Fruit fly (Drosophila melanogaster) whole organism, prepupa: ENCODE data around the gene ppk14.

ENCODE experiments used
- Blimp-1 ChIP-seq: fragments of 200-800 bp; sonication (Bioruptor generic); optimal IDR thresholded peaks from 3 replicates; lab custom pipeline; 2017; ENCODE audit warnings: missing biosample characterization, missing genetic modification characterization, mild to moderate bottlenecking, moderate library complexity, missing genetic modification reagents
- CG10631 ChIP-seq: fragments of 200-800 bp; sonication (Bioruptor generic); optimal IDR thresholded peaks from 2 replicates; lab custom pipeline; 2016; ENCODE audit warnings: missing biosample characterization, missing genetic modification characterization
- CG10669 ChIP-seq: fragments of 200-800 bp; sonication (Bioruptor generic); optimal IDR thresholded peaks from 3 replicates; lab custom pipeline; 2018; ENCODE audit warnings: missing biosample characterization, mild to moderate bottlenecking, missing genetic modification characterization, moderate library complexity
- CG11294 ChIP-seq: fragments of 200-800 bp; sonication (Bioruptor generic); IDR thresholded peaks from 2 replicates; pipeline ENCODE4 v1.3.6; 2022; ENCODE audit warnings: missing biosample characterization, missing genetic modification characterization
- CG11762 ChIP-seq: fragments of 200-800 bp; sonication (Bioruptor generic); optimal IDR thresholded peaks from 3 replicates; lab custom pipeline; 2016; ENCODE audit warnings: missing biosample characterization, missing genetic modification characterization; ENCODE audit not compliant: insufficient read depth
- CG15336 ChIP-seq: fragments of 200-800 bp; sonication (Bioruptor generic); IDR thresholded peaks from 2 replicates; pipeline ENCODE4 v1.3.6; 2022; ENCODE audit warnings: missing biosample characterization, missing genetic modification characterization
- CG1621 ChIP-seq: fragments of 200-800 bp; sonication (Bioruptor generic); optimal IDR thresholded peaks from 3 replicates; lab custom pipeline; 2018; ENCODE audit warnings: missing biosample characterization, mild to moderate bottlenecking, missing genetic modification characterization
- CG16779 ChIP-seq: fragments of 200-800 bp; sonication (Bioruptor generic); optimal IDR thresholded peaks from 3 replicates; lab custom pipeline; 2017; ENCODE audit warnings: missing biosample characterization, mild to moderate bottlenecking, missing genetic modification characterization
- CG3032 ChIP-seq: fragments of 200-800 bp; optimal IDR thresholded peaks from 2 replicates; lab custom pipeline; 2019; ENCODE audit warnings: missing biosample characterization, mild to moderate bottlenecking, missing genetic modification characterization, moderate library complexity
- CG31627 ChIP-seq: fragments of 200-800 bp; sonication (Bioruptor generic); optimal IDR thresholded peaks from 3 replicates; lab custom pipeline; 2016; ENCODE audit warnings: missing biosample characterization, missing genetic modification characterization
- CG32006 ChIP-seq: fragments of 200-800 bp; sonication (Bioruptor generic); optimal IDR thresholded peaks from 3 replicates; lab custom pipeline; 2017; ENCODE audit warnings: missing biosample characterization, mild to moderate bottlenecking, missing genetic modification characterization
- CG34406 ChIP-seq: fragments of 200-800 bp; sonication (Bioruptor generic); optimal IDR thresholded peaks from 3 replicates; lab custom pipeline; 2016; ENCODE audit warnings: missing biosample characterization, missing genetic modification characterization
- CG3919 ChIP-seq: fragments of 200-800 bp; sonication (Bioruptor generic); optimal IDR thresholded peaks from 3 replicates; lab custom pipeline; 2016; ENCODE audit warnings: missing biosample characterization, missing genetic modification characterization
- CG6163 ChIP-seq: fragments of 200-800 bp; sonication (Bioruptor generic); IDR thresholded peaks from 3 replicates; pipeline ENCODE4 v1.3.6; 2022; ENCODE audit warnings: missing biosample characterization, missing genetic modification characterization
- CG6792 ChIP-seq: fragments of 200-800 bp; sonication (Bioruptor generic); optimal IDR thresholded peaks from 3 replicates; lab custom pipeline; 2016; ENCODE audit warnings: missing biosample characterization, missing genetic modification characterization
- CG6808 ChIP-seq: fragments of 200-800 bp; sonication (Bioruptor generic); optimal IDR thresholded peaks from 3 replicates; lab custom pipeline; 2017; ENCODE audit warnings: missing biosample characterization, missing genetic modification characterization, mild to moderate bottlenecking, moderate library complexity, missing genetic modification reagents
- CG6854 ChIP-seq: fragments of 200-800 bp; sonication (Bioruptor generic); optimal IDR thresholded peaks from 2 replicates; lab custom pipeline; 2017; ENCODE audit warnings: missing biosample characterization, mild to moderate bottlenecking, missing genetic modification characterization
- CG8119 ChIP-seq: fragments of 200-800 bp; sonication (Bioruptor generic); IDR thresholded peaks from 3 replicates; pipeline ENCODE4 v1.3.6; 2022; ENCODE audit warnings: missing biosample characterization, missing genetic modification characterization
- CG8632 ChIP-seq: fragments of 200-800 bp; sonication (Bioruptor generic); optimal IDR thresholded peaks from 3 replicates; lab custom pipeline; 2016; ENCODE audit warnings: missing biosample characterization, missing genetic modification characterization
- CG9139 ChIP-seq: fragments of 200-800 bp; sonication (Bioruptor generic); optimal IDR thresholded peaks from 3 replicates; lab custom pipeline; 2017; ENCODE audit warnings: missing biosample characterization, mild to moderate bottlenecking, missing genetic modification characterization
- Eip75B ChIP-seq: fragments of 200-800 bp; sonication (Bioruptor generic); optimal IDR thresholded peaks from 3 replicates; lab custom pipeline; 2016; ENCODE audit warnings: missing biosample characterization, missing genetic modification characterization
- Eip78C ChIP-seq: fragments of 200-800 bp; sonication (Bioruptor generic); peaks from one replicate; lab custom pipeline; 2016; ENCODE audit warnings: missing biosample characterization, missing genetic modification characterization
- Eip93F ChIP-seq: fragments of 200-800 bp; sonication (Bioruptor generic); optimal IDR thresholded peaks from 2 replicates; lab custom pipeline; 2016; ENCODE audit warnings: missing biosample characterization, mild to moderate bottlenecking, missing genetic modification characterization
- Ets96B ChIP-seq: fragments of 200-800 bp; optimal IDR thresholded peaks from 2 replicates; lab custom pipeline; 2019; ENCODE audit warnings: missing biosample characterization, mild to moderate bottlenecking, missing genetic modification characterization, moderate library complexity
- Gug ChIP-seq: fragments of 200-800 bp; sonication (Bioruptor generic); IDR thresholded peaks from 2 replicates; pipeline ENCODE4 v1.3.6; 2022; ENCODE audit warnings: missing biosample characterization, missing genetic modification characterization
- Hr38 ChIP-seq: sonication (Bioruptor generic); optimal IDR thresholded peaks from 2 replicates; lab custom pipeline; 2016; ENCODE audit warnings: missing biosample characterization, missing genetic modification characterization
- Hr39 ChIP-seq: fragments of 200-800 bp; sonication (Bioruptor generic); optimal IDR thresholded peaks from 2 replicates; lab custom pipeline; 2016; ENCODE audit warnings: missing biosample characterization, missing genetic modification characterization
- Hr4 ChIP-seq: fragments of 200-800 bp; sonication (Bioruptor generic); optimal IDR thresholded peaks from 3 replicates; lab custom pipeline; 2016; ENCODE audit warnings: missing biosample characterization, missing genetic modification characterization
- Lpt ChIP-seq: fragments of 200-800 bp; sonication (Bioruptor generic); optimal IDR thresholded peaks from 3 replicates; lab custom pipeline; 2016; ENCODE audit warnings: missing biosample characterization, missing genetic modification characterization
- OdsH ChIP-seq: fragments of 200-800 bp; sonication (Bioruptor generic); optimal IDR thresholded peaks from 3 replicates; lab custom pipeline; 2016; ENCODE audit warnings: missing biosample characterization, missing genetic modification characterization
- Smox ChIP-seq: fragments of 200-800 bp; sonication (Bioruptor generic); optimal IDR thresholded peaks from 3 replicates; lab custom pipeline; 2016; ENCODE audit warnings: missing biosample characterization, missing genetic modification characterization
- Sox102F ChIP-seq: fragments of 200-800 bp; sonication (Bioruptor generic); optimal IDR thresholded peaks from 2 replicates; lab custom pipeline; 2016; ENCODE audit warnings: missing biosample characterization, mild to moderate bottlenecking, missing genetic modification characterization
- Sox15 ChIP-seq: fragments of 200-800 bp; sonication (Bioruptor generic); optimal IDR thresholded peaks from 3 replicates; lab custom pipeline; 2016; ENCODE audit warnings: missing biosample characterization, missing genetic modification characterization
- achi ChIP-seq: fragments of 200-800 bp; sonication (Bioruptor generic); optimal IDR thresholded peaks from 3 replicates; lab custom pipeline; 2016; ENCODE audit warnings: missing biosample characterization, missing genetic modification characterization
- acj6 ChIP-seq: fragments of 200-800 bp; sonication (Bioruptor generic); optimal IDR thresholded peaks from 3 replicates; lab custom pipeline; 2016; ENCODE audit warnings: missing biosample characterization, missing genetic modification characterization
- cyc ChIP-seq: fragments of 200-800 bp; sonication (Bioruptor generic); optimal IDR thresholded peaks from 3 replicates; lab custom pipeline; 2016; ENCODE audit warnings: missing biosample characterization, missing genetic modification characterization
- dac ChIP-seq: fragments of 200-800 bp; sonication (Bioruptor generic); optimal IDR thresholded peaks from 2 replicates; lab custom pipeline; 2017; ENCODE audit warnings: missing biosample characterization, mild to moderate bottlenecking, missing genetic modification characterization
- dsx ChIP-seq: fragments of 200-800 bp; optimal IDR thresholded peaks from 3 replicates; lab custom pipeline; 2019; ENCODE audit warnings: missing biosample characterization, mild to moderate bottlenecking, missing genetic modification characterization, moderate library complexity; ENCODE audit not compliant: poor library complexity, severe bottlenecking
- eg ChIP-seq: fragments of 200-800 bp; sonication (Bioruptor generic); IDR thresholded peaks from 3 replicates; pipeline ENCODE4 v1.3.6; 2022; ENCODE audit warnings: missing biosample characterization, missing genetic modification characterization
- esn ChIP-seq: fragments of 200-800 bp; sonication (Bioruptor generic); optimal IDR thresholded peaks from 2 replicates; lab custom pipeline; 2016; ENCODE audit warnings: missing biosample characterization, mild to moderate bottlenecking, missing genetic modification characterization, moderate library complexity
- fd85E ChIP-seq: fragments of 200-800 bp; sonication (Bioruptor generic); optimal IDR thresholded peaks from 3 replicates; lab custom pipeline; 2016; ENCODE audit warnings: missing biosample characterization, missing genetic modification characterization
- pdm3 ChIP-seq: fragments of 200-800 bp; sonication (Bioruptor generic); optimal IDR thresholded peaks from 3 replicates; lab custom pipeline; 2016; ENCODE audit warnings: missing biosample characterization, missing genetic modification characterization
- salr ChIP-seq, 2 experiments: fragments of 200-800 bp; sonication (Bioruptor generic); optimal IDR thresholded peaks; 3 replicates each; lab custom pipeline; 2016 to 2018; ENCODE audit warnings: missing biosample characterization in 2 of 2, missing genetic modification characterization in 2 of 2, mild to moderate bottlenecking in 1 of 2
- spab ChIP-seq: fragments of 200-800 bp; sonication (Bioruptor generic); optimal IDR thresholded peaks from 2 replicates; lab custom pipeline; 2017; ENCODE audit warnings: missing biosample characterization, mild to moderate bottlenecking, missing genetic modification characterization, missing genetic modification reagents
- ss ChIP-seq, 2 experiments: fragments of 200-800 bp; sonication (Bioruptor generic); optimal IDR thresholded peaks; 2 replicates in 1 of 2; 3 replicates in 1 of 2; lab custom pipeline; 2017 to 2018; ENCODE audit warnings: mild to moderate bottlenecking in 2 of 2, missing biosample characterization in 2 of 2, missing genetic modification characterization in 2 of 2, moderate library complexity in 1 of 2
- svp ChIP-seq: fragments of 200-800 bp; sonication (Bioruptor generic); peaks from one replicate; lab custom pipeline; 2016; ENCODE audit warnings: missing biosample characterization, missing genetic modification characterization
- vri ChIP-seq: fragments of 200-800 bp; sonication (Bioruptor generic); optimal IDR thresholded peaks from 3 replicates; lab custom pipeline; 2016; ENCODE audit warnings: missing biosample characterization, mild to moderate bottlenecking, missing genetic modification characterization

The ppk14 gene

DNA sequence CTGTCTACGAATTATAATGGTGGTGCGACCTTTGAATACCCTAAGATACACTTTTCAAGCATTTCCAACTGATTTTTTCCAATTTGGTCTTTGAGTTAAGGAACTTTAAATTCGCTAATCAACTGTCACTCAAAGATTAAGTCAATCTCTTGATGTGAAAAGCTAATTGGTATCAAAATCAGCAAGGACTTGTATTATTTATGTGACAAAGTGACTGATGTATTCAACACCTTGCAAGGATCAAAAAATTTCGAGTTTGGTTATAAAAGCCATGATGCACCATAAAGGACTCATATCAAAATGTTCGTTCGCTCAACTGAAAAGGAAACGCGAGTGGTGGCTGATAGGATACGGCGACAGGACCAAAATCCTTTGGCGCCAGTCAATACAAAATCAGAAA lies at the start of gene ppk14:
Gene ppk14, plus strand, starts transcription at position 301 of the 400 bp plus-strand sequence.
- TF ChIP-seq Sox15 (GFP tag; lab: Kevin White, UChicago) (no peak), spab (GFP tag; lab: Kevin White, UChicago) (no peak), Eip93F (GFP tag; lab: Kevin White, UChicago) (no peak), CG3919 (GFP tag; lab: Kevin White, UChicago) (no peak), CG6792 (GFP tag; lab: Kevin White, UChicago) (no peak), CG34406 (GFP tag; lab: Kevin White, UChicago) (no peak), CG3032 (tag; lab: Kevin White, UChicago) (no peak), Eip75B (GFP tag; lab: Kevin White, UChicago) (no peak), fd85E (GFP tag; lab: Kevin White, UChicago) (no peak), Hr4 (no peak), ss (GFP tag; optimal IDR thresholded peaks at IDR 0.05; lab: Kevin White, UChicago) (no peak), svp (no peak), Hr39 (GFP tag; lab: Kevin White, UChicago) (no peak), cyc (GFP tag; lab: Kevin White, UChicago) (no peak), CG10669 (no peak), CG6808 (GFP tag; lab: Kevin White, UChicago) (no peak), achi (GFP tag; lab: Kevin White, UChicago) (no peak), CG31627 (GFP tag; lab: Kevin White, UChicago) (no peak), CG6854 (GFP tag; lab: Kevin White, UChicago) (no peak), CG15336 (GFP tag; lab: Robert Waterston, UW) (no peak)
- TF ChIP-seq, all 60 proteins: peak for 0

DNA sequence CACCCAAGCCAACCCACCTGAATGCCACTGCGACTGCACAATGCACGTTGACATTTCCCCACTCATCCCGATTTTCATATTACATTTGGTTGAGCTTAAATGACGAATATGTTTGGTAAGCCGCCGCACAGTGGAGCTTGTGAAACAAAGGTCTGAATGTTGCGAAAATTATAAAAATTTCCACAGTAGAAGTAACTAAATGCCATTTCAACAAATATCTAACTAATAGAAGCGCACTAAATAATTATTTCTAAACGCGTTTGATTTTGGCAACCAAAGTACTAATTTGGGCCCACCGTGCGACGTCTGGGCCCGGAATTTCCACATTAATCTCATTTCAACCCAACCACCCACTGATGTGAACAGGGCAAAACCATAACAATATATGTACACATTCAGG lies 47.9 kb upstream of the ppk14 start:
- no peak for TF ChIP-seq fd85E (GFP tag; lab: Kevin White, UChicago)
- TF ChIP-seq Blimp-1 (GFP tag; lab: Kevin White, UChicago) = no peak
- TF ChIP-seq Lpt (GFP tag; lab: Kevin White, UChicago) = no peak
- no peak for TF ChIP-seq esn (GFP tag; lab: Kevin White, UChicago)
- TF ChIP-seq CG34406 (GFP tag; lab: Kevin White, UChicago) = peak; percentile 39
- no peak for TF ChIP-seq CG11294 (GFP tag; lab: Robert Waterston, UW)
- TF ChIP-seq vri = peak; percentile 37
- peak in 1 of 2 experiments; percentile 22 for TF ChIP-seq ss (GFP tag; optimal IDR thresholded peaks at IDR 0.05; lab: Kevin White, UChicago)
- TF ChIP-seq dac (GFP tag; lab: Kevin White, UChicago) = no peak
- peak; percentile 47 for TF ChIP-seq Smox
- TF ChIP-seq acj6 (GFP tag; lab: Kevin White, UChicago) = peak; percentile 33
- no peak for TF ChIP-seq dsx (GFP tag; lab: Kevin White, UChicago)
- TF ChIP-seq CG8632 (GFP tag; lab: Kevin White, UChicago) = peak; percentile 16
- TF ChIP-seq Ets96B (tag; lab: Kevin White, UChicago) = peak; percentile 57
- TF ChIP-seq CG8119 (GFP tag; lab: Robert Waterston, UW) = peak; percentile 50; the same call in 2 of the 3 replicates
- peak; percentile 25 for TF ChIP-seq CG10631 (GFP tag; lab: Kevin White, UChicago)
- peak; percentile 46 for TF ChIP-seq Hr39 (GFP tag; lab: Kevin White, UChicago)
- peak; percentile 62 for TF ChIP-seq CG6163 (GFP tag; lab: Robert Waterston, UW)
- peak; percentile 52 for TF ChIP-seq CG6792 (GFP tag; lab: Kevin White, UChicago)
- TF ChIP-seq CG15336 (GFP tag; lab: Robert Waterston, UW) = no peak
- peak; percentile 43; the same call in 1 of the 3 replicates for TF ChIP-seq eg (GFP tag; lab: Robert Waterston, UW)
- no peak for TF ChIP-seq CG6854 (GFP tag; lab: Kevin White, UChicago)
- TF ChIP-seq CG1621 = no peak
- peak; percentile 45 for TF ChIP-seq achi (GFP tag; lab: Kevin White, UChicago)
- TF ChIP-seq pdm3 (GFP tag; lab: Kevin White, UChicago) = peak; percentile 46
- TF ChIP-seq CG9139 (GFP tag; lab: Kevin White, UChicago) = no peak
- peak; percentile 55 for TF ChIP-seq OdsH (GFP tag; lab: Kevin White, UChicago)
- peak; percentile 38 for TF ChIP-seq cyc (GFP tag; lab: Kevin White, UChicago)
- no peak for TF ChIP-seq CG11762 (GFP tag; lab: Kevin White, UChicago)
- peak; percentile 9 for TF ChIP-seq spab (GFP tag; lab: Kevin White, UChicago)
- no peak for TF ChIP-seq Eip93F (GFP tag; lab: Kevin White, UChicago)
- no peak for TF ChIP-seq Hr38 (GFP tag; lab: Kevin White, UChicago)
- peak in 1 of 2 experiments; percentile 25 for TF ChIP-seq salr (GFP tag; optimal IDR thresholded peaks at IDR 0.05; lab: Kevin White, UChicago)
- TF ChIP-seq Eip78C (GFP tag; lab: Kevin White, UChicago) = peak; percentile 74
- TF ChIP-seq CG10669 = peak; percentile 42
- TF ChIP-seq CG16779 = no peak
- TF ChIP-seq Hr4 = peak; percentile 58
- peak; percentile 35; the same call in 1 of the 2 replicates for TF ChIP-seq Gug (GFP tag; lab: Robert Waterston, UW)
- TF ChIP-seq CG32006 = peak; percentile 50
- TF ChIP-seq Sox102F = peak; percentile 54
